Worm (Caenorhabditis elegans): ENCODE results near the gene fnta-1.

fnta-1 gene

ce11 chrIV:278284-278683 is 38.2 kb upstream of the fnta-1 start:
- TF ChIP-seq mab-9 (GFP tag; IDR thresholded peaks at IDR 0.05), result no peak
- no peak for TF ChIP-seq ceh-82 (tag; optimal IDR thresholded peaks at IDR 0.05)
- TF ChIP-seq efl-1 (optimal IDR thresholded peaks at IDR 0.05), result no peak
- TF ChIP-seq efl-1 (GFP tag; optimal IDR thresholded peaks at IDR 0.05 in 1 of 2), result peak in 1 of 2 experiments; percentile 68
- no peak for TF ChIP-seq fkh-10 (GFP tag; optimal IDR thresholded peaks at IDR 0.05)
- TF ChIP-seq skn-1 (tag; optimal IDR thresholded peaks at IDR 0.05), result no peak
- no peak for TF ChIP-seq aly-2 (tag; optimal IDR thresholded peaks at IDR 0.05)
- no peak for TF ChIP-seq unc-98 (GFP tag; IDR thresholded peaks at IDR 0.05)

DNA sequence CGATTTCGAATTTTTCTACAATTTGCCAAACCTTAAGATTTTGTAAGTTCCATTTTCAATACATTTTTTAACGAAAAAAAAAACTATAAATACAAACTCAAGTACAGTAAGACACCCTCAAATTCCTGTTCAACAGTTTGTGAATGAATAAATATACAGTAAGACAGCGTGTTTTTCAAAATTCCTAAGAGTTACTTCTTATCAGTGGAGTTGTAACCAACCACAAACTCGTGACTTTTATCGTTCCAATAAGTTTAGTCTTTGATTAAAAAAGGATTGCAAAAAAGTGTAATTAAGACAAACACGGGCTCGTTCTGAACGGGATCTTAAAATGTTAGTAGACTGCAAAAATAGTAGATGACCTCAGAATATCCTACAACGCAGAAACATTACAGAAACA is 35.0 kb upstream of the fnta-1 start:
- TF ChIP-seq elt-2 (tag; optimal IDR thresholded peaks at IDR 0.05) (peak; percentile 65), nhr-12 (tag; optimal IDR thresholded peaks at IDR 0.05) (no peak), fkh-4 (tag; optimal IDR thresholded peaks at IDR 0.05; ENCODE audit: borderline replicate concordance) (no peak), lsy-2 (tag; optimal IDR thresholded peaks at IDR 0.05) (peak in 1 of 2 experiments; percentile 3)

DNA sequence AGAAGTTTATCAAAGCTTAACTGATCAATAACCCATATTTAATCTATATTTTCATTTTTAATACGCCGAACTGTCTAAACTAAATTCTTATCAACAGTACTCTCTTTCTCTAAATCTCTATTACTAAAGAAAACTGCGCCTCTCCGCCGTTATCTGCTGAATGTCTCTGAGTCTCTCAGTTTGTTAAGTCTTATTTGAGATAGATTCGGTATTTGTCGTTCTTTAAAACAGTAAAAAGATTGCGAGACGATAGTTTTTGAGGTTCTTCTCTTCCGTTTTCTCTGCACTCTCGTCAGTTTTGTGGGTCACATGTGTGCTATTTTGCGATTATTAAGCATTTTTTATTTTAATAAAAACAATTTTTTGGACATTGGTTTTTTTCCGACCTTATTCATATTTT is 34.1 kb upstream of the fnta-1 start, which contains the start of gene sma-10:
TSS of gene sma-10 (plus strand) at position 236 of the 400 bp plus-strand sequence.
- no peak for TF ChIP-seq fkh-8 (tag; optimal IDR thresholded peaks at IDR 0.05)
- no peak for TF ChIP-seq dsc-1 (tag; optimal IDR thresholded peaks at IDR 0.05)
- TF ChIP-seq ztf-4 (tag; optimal IDR thresholded peaks at IDR 0.05), result no peak
- TF ChIP-seq nhr-20 (tag; optimal IDR thresholded peaks at IDR 0.05), result peak; percentile 68
- TF ChIP-seq nhr-11 (tag; optimal IDR thresholded peaks at IDR 0.05), result no peak
- peak in 1 of 2 experiments; percentile 62 for TF ChIP-seq lsy-2 (tag; optimal IDR thresholded peaks at IDR 0.05)
- no peak for TF ChIP-seq ztf-11 (tag; optimal IDR thresholded peaks at IDR 0.05)
- TF ChIP-seq tbx-2 (tag; optimal IDR thresholded peaks at IDR 0.05), result peak; percentile 1
- TF ChIP-seq tlp-1 (tag; optimal IDR thresholded peaks at IDR 0.05), result no peak
- no peak for TF ChIP-seq F16B12.6 (tag; optimal IDR thresholded peaks at IDR 0.05)
- peak; percentile 35 for TF ChIP-seq jun-1 (tag; optimal IDR thresholded peaks at IDR 0.05)
- no peak for TF ChIP-seq hlh-4 (tag; optimal IDR thresholded peaks at IDR 0.05)
- TF ChIP-seq hpl-2 (GFP tag; optimal IDR thresholded peaks at IDR 0.05), result no peak
- TF ChIP-seq swsn-7 (tag; optimal IDR thresholded peaks at IDR 0.05), result no peak
- no peak for TF ChIP-seq alr-1 (tag; optimal IDR thresholded peaks at IDR 0.05; ENCODE audit: borderline replicate concordance)
- TF ChIP-seq irx-1 (tag; optimal IDR thresholded peaks at IDR 0.05), result no peak
- TF ChIP-seq efl-3 (GFP tag; optimal IDR thresholded peaks at IDR 0.05), result no peak
- no peak for TF ChIP-seq nhr-12 (tag; optimal IDR thresholded peaks at IDR 0.05)
- TF ChIP-seq hlh-17 (GFP tag; optimal IDR thresholded peaks at IDR 0.05; ENCODE audit: borderline replicate concordance), result no peak
- TF ChIP-seq sox-4 (tag; optimal IDR thresholded peaks at IDR 0.05), result no peak
- no peak for TF ChIP-seq isw-1 (GFP tag; IDR thresholded peaks at IDR 0.05)
- TF ChIP-seq ceh-82 (tag; optimal IDR thresholded peaks at IDR 0.05), result no peak
- TF ChIP-seq C16A3.4 (tag; optimal IDR thresholded peaks at IDR 0.05), result no peak
- TF ChIP-seq pax-3 (tag; optimal IDR thresholded peaks at IDR 0.05), result no peak
- TF ChIP-seq elt-2 (tag; optimal IDR thresholded peaks at IDR 0.05), result peak; percentile 91
- peak; percentile 9 for TF ChIP-seq nhr-85 (tag)
- no peak for TF ChIP-seq unc-30 (tag; optimal IDR thresholded peaks at IDR 0.05)
- TF ChIP-seq skn-1 (tag; optimal IDR thresholded peaks at IDR 0.05), result no peak
- TF ChIP-seq nhr-28 (tag; optimal IDR thresholded peaks at IDR 0.05), result no peak
- no peak for TF ChIP-seq unc-130 (tag; optimal IDR thresholded peaks at IDR 0.05)
- no peak for TF ChIP-seq mab-9 (GFP tag; IDR thresholded peaks at IDR 0.05)
- TF ChIP-seq aha-1 (tag; optimal IDR thresholded peaks at IDR 0.05), result no peak
- no peak for TF ChIP-seq ama-1 (optimal IDR thresholded peaks at IDR 0.05)
- TF ChIP-seq C34B4.2 (tag; optimal IDR thresholded peaks at IDR 0.05), result no peak
- TF ChIP-seq nhr-71 (tag; optimal IDR thresholded peaks at IDR 0.05), result peak; percentile 61
- no peak for TF ChIP-seq ceh-63 (GFP tag; optimal IDR thresholded peaks at IDR 0.05)
- peak; percentile 55 for TF ChIP-seq snu-23 (GFP tag; optimal IDR thresholded peaks at IDR 0.05)
- peak; percentile 71 for TF ChIP-seq pqm-1 (tag; optimal IDR thresholded peaks at IDR 0.05)
- peak in 1 of 2 experiments; percentile 72 for TF ChIP-seq lin-35 (GFP tag; optimal IDR thresholded peaks at IDR 0.05)
- no peak for TF ChIP-seq snpc-4 (tag; optimal IDR thresholded peaks at IDR 0.05)
- no peak for TF ChIP-seq ces-1 (GFP tag; optimal IDR thresholded peaks at IDR 0.05)
- no peak for TF ChIP-seq zag-1 (tag; optimal IDR thresholded peaks at IDR 0.05)
- no peak for TF ChIP-seq fkh-4 (tag; optimal IDR thresholded peaks at IDR 0.05; ENCODE audit: borderline replicate concordance)
- TF ChIP-seq nhr-19 (GFP tag; conservative IDR thresholded peaks at IDR 0.05), result peak; percentile 24; the same call in 1 of the 2 replicates
- TF ChIP-seq fkh-10 (GFP tag; optimal IDR thresholded peaks at IDR 0.05), result no peak
- peak in 1 of 2 experiments; percentile 56 for TF ChIP-seq mdl-1 (tag; optimal IDR thresholded peaks at IDR 0.05)

Measured in whole organism, L1 larva.